Fruit fly (Drosophila melanogaster) whole organism, embryonic: ENCODE measurements around the gene HDAC4.

Source experiments
- CG10274 ChIP-seq: fragments of 200-800 bp; sonication (Bioruptor generic); optimal IDR thresholded peaks from 3 replicates; lab custom pipeline; 2017; ENCODE audit warnings: missing biosample characterization, mild to moderate bottlenecking, missing genetic modification characterization
- CG10959 ChIP-seq: fragments of 200-800 bp; sonication (Bioruptor generic); IDR thresholded peaks from 2 replicates; pipeline ENCODE4 v1.3.6; 2022; ENCODE audit warnings: missing biosample characterization, missing genetic modification characterization
- CG12071 ChIP-seq: fragments of 200-800 bp; sonication (Bioruptor generic); optimal IDR thresholded peaks from 3 replicates; lab custom pipeline; 2018; ENCODE audit warnings: missing biosample characterization, mild to moderate bottlenecking, missing genetic modification characterization
- CG17612 ChIP-seq: fragments of 200-800 bp; sonication (Bioruptor generic); IDR thresholded peaks from 2 replicates; pipeline ENCODE4 v1.3.6; 2022; ENCODE audit warnings: missing biosample characterization, missing genetic modification characterization
- CG1792 ChIP-seq: fragments of 200-800 bp; sonication (Bioruptor generic); optimal IDR thresholded peaks from 2 replicates; lab custom pipeline; 2016; ENCODE audit warnings: missing biosample characterization, missing genetic modification characterization
- CG31441 ChIP-seq: fragments of 200-800 bp; sonication (Bioruptor generic); IDR thresholded peaks from 2 replicates; pipeline ENCODE4 v1.3.6; 2022; ENCODE audit warnings: missing biosample characterization, missing genetic modification characterization
- CTCF ChIP-seq: fragments of 200-800 bp; sonication (Bioruptor generic); optimal IDR thresholded peaks from 2 replicates; lab custom pipeline; 2017; ENCODE audit warnings: missing biosample characterization, mild to moderate bottlenecking, missing genetic modification characterization, moderate library complexity
- mam ChIP-seq: fragments of 200-800 bp; sonication (Bioruptor generic); optimal IDR thresholded peaks from 3 replicates; lab custom pipeline; 2016; ENCODE audit warnings: missing biosample characterization, missing genetic modification characterization

- TF ChIP-seq mam (GFP tag; lab: Kevin White, UChicago) (no peak), CG17612 (GFP tag; lab: Robert Waterston, UW) (no peak), CG31441 (GFP tag; lab: Robert Waterston, UW) (peak; percentile 38; the same call in 1 of the 2 replicates), CG10274 (GFP tag; lab: Kevin White, UChicago) (no peak), CG10959 (GFP tag; lab: Robert Waterston, UW) (no peak), CG12071 (GFP tag; lab: Kevin White, UChicago) (no peak), CTCF (no peak), CG1792 (GFP tag; lab: Kevin White, UChicago) (no peak)
Measured at dm6 chrX:13238294-13238917, 47.0 kb downstream of the HDAC4 start.
